Worm (Caenorhabditis elegans) whole organism, L4 larva: Measurements from ENCODE around the gene R10D12.10.
A peak's percentile ranks its signal among the peaks of the same experiment; 100 is the strongest.

Experiments
- D1046.2 ChIP-seq: fragments of 200-800 bp; sonication (Bioruptor generic); IDR thresholded peaks from 2 replicates; pipeline ENCODE4 v1.3.6; 2022; ENCODE audit warnings: missing genetic modification characterization, missing compliant biosample characterization
- F26F4.8 ChIP-seq: fragments of 200-800 bp; sonication (Bioruptor generic); conservative IDR thresholded peaks from 2 replicates; pipeline ENCODE4 v1.3.6; 2022; ENCODE audit warnings: missing genetic modification characterization, missing compliant biosample characterization
- F44E2.7 ChIP-seq: fragments of 200-800 bp; sonication (Bioruptor generic); IDR thresholded peaks from 2 replicates; pipeline ENCODE4 v2.1.2; 2022; ENCODE audit warnings: missing genetic modification characterization, missing compliant biosample characterization
- Y105C5A.15 ChIP-seq: fragments of 200-800 bp; sonication (Bioruptor generic); IDR thresholded peaks from 2 replicates; pipeline ENCODE4 v1.3.6; 2022; ENCODE audit warnings: missing genetic modification characterization, missing compliant biosample characterization
- Y75B8A.6 ChIP-seq: fragments of 200-800 bp; sonication (Bioruptor generic); IDR thresholded peaks from 2 replicates; pipeline ENCODE4 v1.3.6; 2022; ENCODE audit warnings: missing genetic modification reagents, missing genetic modification characterization, missing compliant biosample characterization
- aha-1 ChIP-seq: fragments of 150-350 bp; peaks from one replicate; lab custom pipeline; 2014; ENCODE audit warnings: missing biosample characterization, missing genetic modification characterization
- ama-1 ChIP-seq: fragments of 150-350 bp; optimal IDR thresholded peaks from 2 replicates; lab custom pipeline; 2014; ENCODE audit warnings: inconsistent platforms, mixed read lengths
- attf-4 ChIP-seq: sonication (generic microtip); optimal IDR thresholded peaks from 3 replicates; lab custom pipeline; 2017; ENCODE audit warnings: missing biosample characterization, missing genetic modification characterization
- ceh-20 ChIP-seq: fragments of 200-800 bp; sonication (Bioruptor generic); IDR thresholded peaks from 2 replicates; pipeline ENCODE4 v1.3.6; 2022; ENCODE audit warnings: missing genetic modification reagents, missing genetic modification characterization, missing compliant biosample characterization
- ceh-62 ChIP-seq: sonication (generic microtip); optimal IDR thresholded peaks from 2 replicates; lab custom pipeline; 2017; ENCODE audit warnings: missing biosample characterization, missing genetic modification characterization
- ceh-82 ChIP-seq: sonication (generic microtip); optimal IDR thresholded peaks from 2 replicates; lab custom pipeline; 2017; ENCODE audit warnings: missing biosample characterization, missing genetic modification characterization
- daf-12 ChIP-seq: fragments of 150-350 bp; optimal IDR thresholded peaks from 2 replicates; lab custom pipeline; 2014; ENCODE audit warnings: missing biosample characterization, missing genetic modification reagents, missing genetic modification characterization
- daf-8 ChIP-seq: fragments of 200-800 bp; sonication (Bioruptor generic); IDR thresholded peaks from 2 replicates; pipeline ENCODE4 v1.3.6; 2022; ENCODE audit warnings: missing genetic modification characterization, missing compliant biosample characterization
- dmd-6 ChIP-seq: fragments of 200-800 bp; sonication (Bioruptor generic); IDR thresholded peaks from 2 replicates; pipeline ENCODE4 v1.3.6; 2022; ENCODE audit warnings: missing genetic modification reagents, missing genetic modification characterization, missing compliant biosample characterization
- dmd-8 ChIP-seq: fragments of 200-800 bp; sonication (Bioruptor generic); IDR thresholded peaks from 2 replicates; pipeline ENCODE4 v1.3.6; 2022; ENCODE audit warnings: missing genetic modification characterization, missing compliant biosample characterization
- duxl-1 ChIP-seq: sonication (generic microtip); optimal IDR thresholded peaks from 2 replicates; lab custom pipeline; 2016; ENCODE audit warnings: mild to moderate bottlenecking, missing genetic modification characterization, moderate library complexity, missing compliant biosample characterization; ENCODE audit not compliant: poor library complexity
- dve-1 ChIP-seq: sonication (generic microtip); optimal IDR thresholded peaks from 2 replicates; lab custom pipeline; 2017; ENCODE audit warnings: antibody characterized with exemption, mild to moderate bottlenecking, missing genetic modification characterization, missing compliant biosample characterization; ENCODE audit not compliant: insufficient read depth
- fkh-10 ChIP-seq: fragments of 150-350 bp; optimal IDR thresholded peaks from 2 replicates; lab custom pipeline; 2014; ENCODE audit warnings: missing biosample characterization, missing genetic modification reagents, missing genetic modification characterization
- fos-1 ChIP-seq: fragments of 150-350 bp; optimal IDR thresholded peaks from 2 replicates; lab custom pipeline; 2014; ENCODE audit warnings: missing biosample characterization, missing genetic modification characterization
- hif-1 ChIP-seq, 2 experiments: sonication (generic microtip); optimal IDR thresholded peaks; 2 replicates each; lab custom pipeline; 2016 to 2017; ENCODE audit warnings: missing compliant biosample characterization in 2 of 2, missing genetic modification characterization in 2 of 2, missing genetic modification reagents in 2 of 2, missing genotype in 2 of 2, mild to moderate bottlenecking in 1 of 2
- hlh-30 ChIP-seq: sonication (generic microtip); optimal IDR thresholded peaks from 2 replicates; lab custom pipeline; 2017; ENCODE audit warnings: antibody characterized with exemption, mild to moderate bottlenecking, missing genetic modification characterization, missing compliant biosample characterization; ENCODE audit not compliant: insufficient read depth
- hmg-1.1 ChIP-seq: fragments of 200-800 bp; sonication (Bioruptor generic); IDR thresholded peaks from 2 replicates; pipeline ENCODE4 v1.3.6; 2022; ENCODE audit warnings: missing genetic modification reagents, missing genetic modification characterization, missing compliant biosample characterization
- lim-7 ChIP-seq: fragments of 200-800 bp; sonication (Bioruptor generic); IDR thresholded peaks from 2 replicates; pipeline ENCODE4 v1.3.6; 2022; ENCODE audit warnings: missing genetic modification characterization, missing compliant biosample characterization
- lin-39 ChIP-seq: fragments of 150-350 bp; optimal IDR thresholded peaks from 2 replicates; lab custom pipeline; 2014; ENCODE audit warnings: missing biosample characterization, missing genetic modification reagents, missing genetic modification characterization
- lir-3 ChIP-seq: sonication (generic microtip); optimal IDR thresholded peaks from 2 replicates; lab custom pipeline; 2016; ENCODE audit warnings: mild to moderate bottlenecking, missing genetic modification characterization, missing compliant biosample characterization
- lsy-2 ChIP-seq, 2 experiments: fragments of 150-350 bp in 1 of 2; sonication (generic microtip) in 1 of 2; optimal IDR thresholded peaks; 2 replicates each; lab custom pipeline; 2014 to 2017; ENCODE audit warnings: missing biosample characterization in 2 of 2, missing genetic modification characterization in 2 of 2
- madf-9 ChIP-seq: fragments of 200-800 bp; sonication (Bioruptor generic); conservative IDR thresholded peaks from 2 replicates; pipeline ENCODE4 v1.3.6; 2022; ENCODE audit warnings: missing genetic modification reagents, missing genetic modification characterization, missing compliant biosample characterization
- mdl-1 ChIP-seq, 2 experiments: fragments of 150-350 bp in 1 of 2; sonication (generic microtip) in 1 of 2; optimal IDR thresholded peaks; 2 replicates each; lab custom pipeline; 2014 to 2017; ENCODE audit warnings: missing biosample characterization in 2 of 2, missing genetic modification characterization in 2 of 2
- mep-1 ChIP-seq: fragments of 150-350 bp; sonication (generic microtip); optimal IDR thresholded peaks from 3 replicates; lab custom pipeline; 2014; ENCODE audit warnings: missing biosample characterization, missing genetic modification characterization
- nhr-11 ChIP-seq: fragments of 150-350 bp; optimal IDR thresholded peaks from 2 replicates; lab custom pipeline; 2014; ENCODE audit warnings: missing biosample characterization, missing genetic modification characterization
- nhr-111 ChIP-seq: fragments of 200-800 bp; sonication (Bioruptor generic); optimal IDR thresholded peaks from 2 replicates; lab custom pipeline; 2018; ENCODE audit warnings: mild to moderate bottlenecking, missing genetic modification characterization, missing compliant biosample characterization
- nhr-237 ChIP-seq: sonication (generic microtip); optimal IDR thresholded peaks from 2 replicates; lab custom pipeline; 2017; ENCODE audit warnings: missing biosample characterization, missing genetic modification characterization
- nhr-25 ChIP-seq: sonication (generic microtip); optimal IDR thresholded peaks from 2 replicates; lab custom pipeline; 2017; ENCODE audit warnings: missing genetic modification characterization, mild to moderate bottlenecking, missing compliant biosample characterization, antibody characterized with exemption, moderate library complexity, borderline replicate concordance; ENCODE audit not compliant: insufficient read depth
- nhr-28 ChIP-seq: fragments of 150-350 bp; optimal IDR thresholded peaks from 2 replicates; lab custom pipeline; 2014; ENCODE audit warnings: missing biosample characterization, missing genetic modification characterization
- nhr-76 ChIP-seq: fragments of 150-350 bp; optimal IDR thresholded peaks from 2 replicates; lab custom pipeline; 2014; ENCODE audit warnings: missing biosample characterization, missing genetic modification characterization
- rbr-2 ChIP-seq: sonication (generic microtip); optimal IDR thresholded peaks from 2 replicates; lab custom pipeline; 2016; ENCODE audit warnings: missing genotype, missing genetic modification characterization, missing compliant biosample characterization
- saeg-2 ChIP-seq: fragments of 200-800 bp; sonication (Bioruptor generic); IDR thresholded peaks from 2 replicates; pipeline ENCODE4 v1.3.6; 2022; ENCODE audit warnings: missing genetic modification reagents, missing genetic modification characterization, missing compliant biosample characterization
- set-16 ChIP-seq: fragments of 200-800 bp; sonication (Bioruptor generic); IDR thresholded peaks from 2 replicates; pipeline ENCODE4 v1.3.6; 2022; ENCODE audit warnings: missing genetic modification reagents, missing genetic modification characterization, missing compliant biosample characterization
- snpc-4 ChIP-seq: fragments of 150-350 bp; optimal IDR thresholded peaks from 2 replicates; lab custom pipeline; 2014; ENCODE audit warnings: missing biosample characterization, missing genetic modification characterization
- spr-1 ChIP-seq: sonication (generic microtip); optimal IDR thresholded peaks from 2 replicates; lab custom pipeline; 2016; ENCODE audit warnings: mild to moderate bottlenecking, missing genetic modification characterization, missing compliant biosample characterization
- spr-3 ChIP-seq: fragments of 200-800 bp; sonication (Bioruptor generic); optimal IDR thresholded peaks from 2 replicates; lab custom pipeline; 2018; ENCODE audit warnings: mild to moderate bottlenecking, missing genetic modification characterization, missing compliant biosample characterization
- tag-97 ChIP-seq: fragments of 200-800 bp; sonication (Bioruptor generic); IDR thresholded peaks from 2 replicates; pipeline ENCODE4 v1.3.6; 2022; ENCODE audit warnings: missing genetic modification characterization, missing compliant biosample characterization
- tra-1 ChIP-seq: fragments of 200-800 bp; sonication (Bioruptor generic); IDR thresholded peaks from 2 replicates; pipeline ENCODE4 v1.3.6; 2022; ENCODE audit warnings: missing genetic modification reagents, missing genetic modification characterization, missing compliant biosample characterization
- unc-62 ChIP-seq, 3 experiments: fragments of 150-350 bp in 1 of 3; sonication (generic microtip); optimal IDR thresholded peaks in 2 of 3; peaks in 1 of 3; 1 replicate in 1 of 3; 2 replicates in 2 of 3; lab custom pipeline; 2014 to 2017; ENCODE audit warnings: missing biosample characterization in 3 of 3, missing genetic modification characterization in 3 of 3, missing genetic modification reagents in 3 of 3, missing genotype in 1 of 3
- vab-7 ChIP-seq: fragments of 200-800 bp; sonication (Bioruptor generic); IDR thresholded peaks from 2 replicates; pipeline ENCODE4 v1.3.6; 2022; ENCODE audit warnings: missing genetic modification reagents, missing genetic modification characterization, missing compliant biosample characterization
- zag-1 ChIP-seq: fragments of 150-350 bp; optimal IDR thresholded peaks from 2 replicates; lab custom pipeline; 2014; ENCODE audit warnings: missing biosample characterization, missing genetic modification characterization
- zip-11 ChIP-seq: fragments of 200-800 bp; sonication (Bioruptor generic); IDR thresholded peaks from 2 replicates; pipeline ENCODE4 v1.3.6; 2022; ENCODE audit warnings: missing genetic modification characterization, missing compliant biosample characterization
- ztf-11 ChIP-seq: fragments of 150-350 bp; optimal IDR thresholded peaks from 2 replicates; lab custom pipeline; 2014; ENCODE audit warnings: missing biosample characterization, missing genetic modification characterization
- ztf-7 ChIP-seq: fragments of 150-350 bp; optimal IDR thresholded peaks from 2 replicates; lab custom pipeline; 2014; ENCODE audit warnings: missing biosample characterization, missing genetic modification characterization

Gene R10D12.10

DNA sequence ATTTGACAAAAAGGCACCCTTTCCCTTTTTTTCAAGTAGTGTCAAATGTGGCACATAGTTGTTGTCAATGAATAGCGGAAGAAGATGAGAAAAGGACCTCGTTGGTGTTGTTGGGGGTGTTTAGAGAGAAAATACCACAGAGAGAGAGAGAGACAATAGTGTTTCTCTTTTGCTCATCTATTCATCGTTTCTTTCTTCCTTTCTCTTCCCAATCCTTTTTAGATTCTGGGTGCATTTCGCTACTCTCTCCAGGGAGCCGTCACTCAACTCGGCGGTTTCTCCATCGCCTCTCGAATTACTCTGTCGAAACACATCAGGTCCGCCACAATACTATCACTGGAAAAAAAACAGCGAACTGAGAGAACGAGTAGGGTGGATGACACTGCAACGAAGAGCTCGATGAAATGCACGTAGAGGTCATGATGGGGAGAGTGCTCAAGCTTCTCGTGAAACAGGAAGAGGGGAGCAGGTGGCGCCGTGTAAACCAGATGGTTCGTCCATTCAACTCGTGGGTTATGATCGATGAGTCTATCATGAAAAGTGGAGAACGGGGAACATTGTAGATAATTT, 45.5 kb upstream of the R10D12.10 start (continued):
- no peak for TF ChIP-seq set-16 (GFP tag; lab: Robert Waterston, UW)
- TF ChIP-seq ama-1 (lab: Kevin White, UChicago) = no peak
- no peak for TF ChIP-seq nhr-237 (tag; lab: Kevin White, UChicago)
- no peak for TF ChIP-seq zag-1 (tag; lab: Kevin White, UChicago)
- no peak for TF ChIP-seq Y105C5A.15 (GFP tag; lab: Robert Waterston, UW)
- no peak for TF ChIP-seq saeg-2 (GFP tag; lab: Robert Waterston, UW)
- TF ChIP-seq aha-1 (tag; lab: Kevin White, UChicago) = peak; percentile 49
- peak in 1 of 2 experiments; percentile 89 for TF ChIP-seq hif-1 (tag; optimal IDR thresholded peaks at IDR 0.05; lab: Kevin White, UChicago)
- TF ChIP-seq mep-1 = peak; percentile 51
- TF ChIP-seq ceh-20 = peak; percentile 35; the same call in 1 of the 2 replicates
- no peak for TF ChIP-seq zip-11
- no peak for TF ChIP-seq lim-7 (GFP tag; lab: Robert Waterston, UW)
- TF ChIP-seq madf-9 (GFP tag; lab: Robert Waterston, UW) = no peak
- TF ChIP-seq D1046.2 = no peak
- peak; percentile 30 for TF ChIP-seq hlh-30
- no peak for TF ChIP-seq ceh-62 (tag; lab: Kevin White, UChicago)
- no peak for TF ChIP-seq F26F4.8 (GFP tag; lab: Robert Waterston, UW)
- TF ChIP-seq ztf-11 (tag; lab: Kevin White, UChicago) = no peak
- TF ChIP-seq daf-12 (tag; lab: Kevin White, UChicago) = no peak
- TF ChIP-seq Y75B8A.6 = no peak
- no peak for TF ChIP-seq F44E2.7 (GFP tag; lab: Robert Waterston, UW)
- TF ChIP-seq unc-62 (GFP tag; optimal IDR thresholded peaks at IDR 0.05 in 1 of 2; lab: Kevin White, UChicago) = peak in 1 of 2 experiments; percentile 72
- no peak for TF ChIP-seq unc-62 (tag; optimal IDR thresholded peaks at IDR 0.05; lab: Kevin White, UChicago)
- peak; percentile 14; the same call in 1 of the 2 replicates for TF ChIP-seq tra-1
- peak; percentile 18 for TF ChIP-seq rbr-2 (tag; lab: Kevin White, UChicago)
- TF ChIP-seq tag-97 (GFP tag; lab: Robert Waterston, UW) = no peak
- TF ChIP-seq ceh-82 (tag; lab: Kevin White, UChicago) = no peak
- TF ChIP-seq dmd-8 (GFP tag; lab: Robert Waterston, UW) = no peak

ce11 chrV:14002402-14002801, 44.3 kb upstream of the R10D12.10 start:
- no peak for TF ChIP-seq nhr-111 (GFP tag; lab: Kevin White, UChicago)
- 0 out of 2 replicates have a peak, but pooled peaks have one; percentile 22 for TF ChIP-seq hmg-1.1 (GFP tag; lab: Robert Waterston, UW)
- TF ChIP-seq nhr-25 = no peak
- TF ChIP-seq mdl-1 (tag; optimal IDR thresholded peaks at IDR 0.05; lab: Kevin White, UChicago) = no peak
- no peak for TF ChIP-seq fkh-10 (GFP tag; lab: Kevin White, UChicago)
- no peak for TF ChIP-seq daf-8 (GFP tag; lab: Robert Waterston, UW)
- no peak for TF ChIP-seq spr-3
- TF ChIP-seq nhr-28 (tag; lab: Kevin White, UChicago) = peak; percentile 11
- no peak for TF ChIP-seq lir-3 (tag; lab: Kevin White, UChicago)
- no peak for TF ChIP-seq dmd-6 (GFP tag; lab: Robert Waterston, UW)
- TF ChIP-seq ztf-7 (tag; lab: Kevin White, UChicago) = no peak
- TF ChIP-seq attf-4 (tag; lab: Kevin White, UChicago) = no peak
- no peak for TF ChIP-seq nhr-237 (tag; lab: Kevin White, UChicago)
- no peak for TF ChIP-seq ceh-20
- TF ChIP-seq fos-1 = no peak
- no peak for TF ChIP-seq ceh-62 (tag; lab: Kevin White, UChicago)
- no peak for TF ChIP-seq lin-39
- TF ChIP-seq nhr-11 = no peak
- TF ChIP-seq snpc-4 (tag; lab: Kevin White, UChicago) = no peak
- TF ChIP-seq zag-1 (tag; lab: Kevin White, UChicago) = no peak
- TF ChIP-seq dve-1 = peak; percentile 29
- TF ChIP-seq duxl-1 = no peak
- peak; percentile 32; the same call in 1 of the 2 replicates for TF ChIP-seq tra-1
- no peak for TF ChIP-seq vab-7
- no peak for TF ChIP-seq spr-1 (tag; lab: Kevin White, UChicago)
- TF ChIP-seq hif-1 (tag; optimal IDR thresholded peaks at IDR 0.05; lab: Kevin White, UChicago) = no peak
- no peak for TF ChIP-seq F26F4.8 (GFP tag; lab: Robert Waterston, UW)
- no peak for TF ChIP-seq madf-9 (GFP tag; lab: Robert Waterston, UW)
- no peak for TF ChIP-seq nhr-76 (tag; lab: Kevin White, UChicago)
- TF ChIP-seq lsy-2 (tag; optimal IDR thresholded peaks at IDR 0.05; lab: Kevin White, UChicago) = no peak
- TF ChIP-seq F44E2.7 (GFP tag; lab: Robert Waterston, UW) = no peak
